Fruit fly (Drosophila melanogaster): ENCODE data around the gene CG7272.

Gene CG7272

dm6 chr3L:15530638-15531225 lies 30.0 kb downstream of the CG7272 start:
- peak; percentile 10 for TF ChIP-seq CG3919 (GFP tag; optimal IDR thresholded peaks at IDR 0.05)
- no peak for TF ChIP-seq fd59A (GFP tag; optimal IDR thresholded peaks at IDR 0.05)
- no peak for TF ChIP-seq CG8119 (GFP tag; IDR thresholded peaks at IDR 0.05)
- TF ChIP-seq Eip78C (GFP tag), result peak; percentile 65
- peak; percentile 19 to 28 for TF ChIP-seq ss (GFP tag; optimal IDR thresholded peaks at IDR 0.05)
- peak; percentile 0 for TF ChIP-seq Sox14 (GFP tag; optimal IDR thresholded peaks at IDR 0.05)
- TF ChIP-seq CG6808 (GFP tag; optimal IDR thresholded peaks at IDR 0.05), result peak; percentile 14
- peak; percentile 34 for TF ChIP-seq CG6854 (GFP tag; optimal IDR thresholded peaks at IDR 0.05)
- peak; percentile 86 for TF ChIP-seq fkh (GFP tag; optimal IDR thresholded peaks at IDR 0.05)
- TF ChIP-seq achi (GFP tag; optimal IDR thresholded peaks at IDR 0.05), result peak; percentile 24

dm6 chr3L:15531423-15532325 lies 30.9 kb downstream of the CG7272 start, which contains the start of gene CG43248:
CG43248 (minus strand) TSS chr3L:15531473.
- no peak for TF ChIP-seq Sox15 (GFP tag; optimal IDR thresholded peaks at IDR 0.05)
- TF ChIP-seq CG16779 (tag; optimal IDR thresholded peaks at IDR 0.05), result no peak
- TF ChIP-seq CG10669 (GFP tag; optimal IDR thresholded peaks at IDR 0.05), result no peak
- TF ChIP-seq fkh (GFP tag; optimal IDR thresholded peaks at IDR 0.05), result no peak
- no peak for TF ChIP-seq eg (GFP tag; IDR thresholded peaks at IDR 0.05)
- no peak for TF ChIP-seq Ets96B (tag; optimal IDR thresholded peaks at IDR 0.05)
- no peak for TF ChIP-seq CG8319 (GFP tag; optimal IDR thresholded peaks at IDR 0.05)
- TF ChIP-seq CG6792 (GFP tag; optimal IDR thresholded peaks at IDR 0.05), result no peak

DNA sequence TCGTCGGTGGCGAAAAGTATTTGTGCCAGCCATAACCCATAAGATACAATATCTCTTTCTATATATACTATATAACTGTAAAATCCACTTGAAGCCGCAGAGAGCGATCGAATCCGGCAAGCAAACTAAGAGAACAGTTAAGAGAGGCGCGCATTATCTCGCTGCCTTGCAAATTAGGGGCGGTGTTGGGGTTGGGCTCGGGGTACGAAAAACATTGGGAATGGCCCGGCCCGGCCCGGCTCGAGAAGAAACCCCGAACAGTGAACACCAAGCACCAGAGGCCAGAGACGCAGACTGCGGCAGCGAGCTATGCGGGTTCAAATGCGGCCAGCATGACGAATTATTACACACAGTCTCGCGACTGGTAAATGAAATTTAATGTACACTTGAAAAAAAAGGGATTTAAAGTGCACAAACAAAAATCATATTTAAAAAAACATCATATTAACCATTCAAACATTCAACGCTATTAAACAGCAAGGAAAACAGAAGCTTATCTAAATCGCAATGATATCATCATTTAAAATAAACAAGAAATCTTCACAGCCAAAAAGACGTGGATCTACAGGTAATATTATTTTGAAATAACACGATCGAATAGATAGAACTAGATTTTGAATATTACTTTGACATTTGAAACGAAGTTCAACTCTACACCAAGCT lies 31.8 kb downstream of the CG7272 start:
- TF ChIP-seq CG32006 (GFP tag; optimal IDR thresholded peaks at IDR 0.05) (peak; percentile 68), CG6792 (GFP tag; optimal IDR thresholded peaks at IDR 0.05) (no peak), ss (GFP tag; optimal IDR thresholded peaks at IDR 0.05) (no peak), CG11762 (GFP tag; optimal IDR thresholded peaks at IDR 0.05; ENCODE audit: insufficient read depth) (peak; percentile 44), CG10669 (GFP tag; optimal IDR thresholded peaks at IDR 0.05) (peak; percentile 35), spab (GFP tag; optimal IDR thresholded peaks at IDR 0.05) (peak; percentile 52), Hr4 (GFP tag; optimal IDR thresholded peaks at IDR 0.05) (peak; percentile 47), OdsH (GFP tag; optimal IDR thresholded peaks at IDR 0.05) (peak; percentile 1), Blimp-1 (GFP tag; optimal IDR thresholded peaks at IDR 0.05) (peak; percentile 2), CG11902 (GFP tag; optimal IDR thresholded peaks at IDR 0.05) (no peak), salr (GFP tag; optimal IDR thresholded peaks at IDR 0.05) (peak in 1 of 2 experiments; percentile 57), Ets96B (tag; optimal IDR thresholded peaks at IDR 0.05) (peak; percentile 10), fd59A (GFP tag; optimal IDR thresholded peaks at IDR 0.05) (no peak), CG8119 (GFP tag; IDR thresholded peaks at IDR 0.05) (peak; percentile 48; the same call in 2 of the 3 replicates), lz (GFP tag; optimal IDR thresholded peaks at IDR 0.05) (peak; percentile 25), CG1621 (tag; optimal IDR thresholded peaks at IDR 0.05) (peak; percentile 53), Eip75B (GFP tag; optimal IDR thresholded peaks at IDR 0.05) (peak; percentile 38), dsx (GFP tag; optimal IDR thresholded peaks at IDR 0.05; ENCODE audit: poor library complexity, severe bottlenecking) (peak; percentile 30), Eip78C (GFP tag) (peak; percentile 81), Lpt (GFP tag; optimal IDR thresholded peaks at IDR 0.05) (peak; percentile 31), CG11294 (GFP tag; IDR thresholded peaks at IDR 0.05) (peak; percentile 52; the same call in 1 of the 2 replicates), fkh (GFP tag; optimal IDR thresholded peaks at IDR 0.05) (no peak), CG15336 (GFP tag; IDR thresholded peaks at IDR 0.05) (no peak), Hr38 (GFP tag; optimal IDR thresholded peaks at IDR 0.05) (no peak), pdm3 (GFP tag; optimal IDR thresholded peaks at IDR 0.05) (peak; percentile 41), Sox14 (GFP tag; optimal IDR thresholded peaks at IDR 0.05) (peak; percentile 21), CG6854 (GFP tag; optimal IDR thresholded peaks at IDR 0.05) (peak; percentile 56), dac (GFP tag; optimal IDR thresholded peaks at IDR 0.05) (no peak), CG6276 (GFP tag; optimal IDR thresholded peaks at IDR 0.05) (peak; percentile 77), CG4318 (GFP tag; optimal IDR thresholded peaks at IDR 0.05) (peak; percentile 45), CG6163 (GFP tag; IDR thresholded peaks at IDR 0.05) (peak; percentile 68), Met (GFP tag; optimal IDR thresholded peaks at IDR 0.05) (peak; percentile 63), vri (GFP tag; optimal IDR thresholded peaks at IDR 0.05) (peak; percentile 55), Eip93F (GFP tag; optimal IDR thresholded peaks at IDR 0.05) (peak; percentile 34), CG9139 (GFP tag; optimal IDR thresholded peaks at IDR 0.05) (no peak)
